Fruit fly (Drosophila melanogaster): Measurements from ENCODE around the gene CG8578.

The CG8578 gene

dm6 chrX:15889780-15890608 lies 45.7 kb downstream of the CG8578 start, which contains the start of the genes MSBP and CG15916 (continued):
- TF ChIP-seq fkh (GFP tag; optimal IDR thresholded peaks at IDR 0.05) (no peak), CG1621 (tag; optimal IDR thresholded peaks at IDR 0.05) (no peak), CG16779 (tag; optimal IDR thresholded peaks at IDR 0.05) (no peak), CG32006 (GFP tag; optimal IDR thresholded peaks at IDR 0.05) (no peak), CG7368 (GFP tag; optimal IDR thresholded peaks at IDR 0.05) (no peak), spab (GFP tag; optimal IDR thresholded peaks at IDR 0.05) (no peak), CG10631 (GFP tag; optimal IDR thresholded peaks at IDR 0.05) (peak; percentile 41), CG9139 (GFP tag; optimal IDR thresholded peaks at IDR 0.05) (no peak), CG4318 (GFP tag; optimal IDR thresholded peaks at IDR 0.05) (peak; percentile 44), Eip78C (GFP tag) (peak; percentile 77), Blimp-1 (GFP tag; optimal IDR thresholded peaks at IDR 0.05) (no peak), Met (GFP tag; optimal IDR thresholded peaks at IDR 0.05) (peak; percentile 11), CG11294 (GFP tag; IDR thresholded peaks at IDR 0.05) (no peak), vri (GFP tag; optimal IDR thresholded peaks at IDR 0.05) (no peak), Hr38 (GFP tag; optimal IDR thresholded peaks at IDR 0.05) (no peak), Ets21C (GFP tag; optimal IDR thresholded peaks at IDR 0.05) (no peak), CG8319 (GFP tag; optimal IDR thresholded peaks at IDR 0.05) (no peak), svp (GFP tag) (peak; percentile 98), acj6 (GFP tag; optimal IDR thresholded peaks at IDR 0.05) (peak; percentile 37), CG6163 (GFP tag; IDR thresholded peaks at IDR 0.05) (no peak), Sox14 (GFP tag; optimal IDR thresholded peaks at IDR 0.05) (no peak), Lpt (GFP tag; optimal IDR thresholded peaks at IDR 0.05) (peak; percentile 3), CG6808 (GFP tag; optimal IDR thresholded peaks at IDR 0.05) (peak; percentile 8), dsx (GFP tag; optimal IDR thresholded peaks at IDR 0.05; ENCODE audit: poor library complexity, severe bottlenecking) (no peak), Smox (GFP tag; optimal IDR thresholded peaks at IDR 0.05) (no peak), CG3919 (GFP tag; optimal IDR thresholded peaks at IDR 0.05) (no peak), lz (GFP tag; optimal IDR thresholded peaks at IDR 0.05) (no peak), fd85E (GFP tag; optimal IDR thresholded peaks at IDR 0.05) (no peak), ss (GFP tag; optimal IDR thresholded peaks at IDR 0.05) (peak in 1 of 2 experiments; percentile 45), eg (GFP tag; IDR thresholded peaks at IDR 0.05) (no peak; the same call in 2 of the 3 replicates), Sox102F (GFP tag; optimal IDR thresholded peaks at IDR 0.05) (no peak), Hr4 (GFP tag; optimal IDR thresholded peaks at IDR 0.05) (peak; percentile 8), CG8632 (GFP tag; optimal IDR thresholded peaks at IDR 0.05) (no peak), cyc (GFP tag; optimal IDR thresholded peaks at IDR 0.05) (peak; percentile 29), salr (GFP tag; optimal IDR thresholded peaks at IDR 0.05) (peak in 1 of 2 experiments; percentile 24), CG34406 (GFP tag; optimal IDR thresholded peaks at IDR 0.05) (peak; percentile 18), dac (GFP tag; optimal IDR thresholded peaks at IDR 0.05) (no peak), CG6854 (GFP tag; optimal IDR thresholded peaks at IDR 0.05) (no peak)

- TF ChIP-seq CG10631 (GFP tag; optimal IDR thresholded peaks at IDR 0.05) (peak; percentile 15), eg (GFP tag; IDR thresholded peaks at IDR 0.05) (no peak), Sox14 (GFP tag; optimal IDR thresholded peaks at IDR 0.05) (peak; percentile 18), OdsH (GFP tag; optimal IDR thresholded peaks at IDR 0.05) (no peak), esn (GFP tag; optimal IDR thresholded peaks at IDR 0.05) (peak; percentile 36), lz (GFP tag; optimal IDR thresholded peaks at IDR 0.05) (peak; percentile 6), Eip78C (GFP tag) (peak; percentile 45)
Observed at dm6 chrX:15891606-15892345, 47.5 kb downstream of the CG8578 start, which contains the start of gene shi. TSS of gene shi (plus strand) at chrX:15892116.

Measured in whole organism, prepupa.